Worm (Caenorhabditis elegans) whole organism, late embryonic: Measurements from ENCODE around the gene pqe-1.

Source experiments
- C08G9.2 ChIP-seq: sonication (generic microtip); optimal IDR thresholded peaks from 2 replicates; lab custom pipeline; 2016; ENCODE audit warnings: mild to moderate bottlenecking, missing genetic modification characterization, moderate library complexity, missing compliant biosample characterization
- C38D4.7 ChIP-seq: fragments of 200-800 bp; sonication (Bioruptor generic); optimal IDR thresholded peaks from 2 replicates; lab custom pipeline; 2018; ENCODE audit warnings: mild to moderate bottlenecking, missing genetic modification characterization, moderate library complexity, missing compliant biosample characterization
- F13H6.1 ChIP-seq: sonication (generic microtip); optimal IDR thresholded peaks from 2 replicates; lab custom pipeline; 2016; ENCODE audit warnings: missing genetic modification characterization, missing compliant biosample characterization
- K02D7.2 ChIP-seq: sonication (generic microtip); optimal IDR thresholded peaks from 2 replicates; lab custom pipeline; 2017; ENCODE audit warnings: mild to moderate bottlenecking, missing genetic modification characterization, missing compliant biosample characterization
- T23F11.4 ChIP-seq: fragments of 200-800 bp; sonication (Bioruptor generic); optimal IDR thresholded peaks from 2 replicates; lab custom pipeline; 2018; ENCODE audit warnings: mild to moderate bottlenecking, missing genetic modification characterization, missing compliant biosample characterization
- Y22D7AL.16 ChIP-seq: sonication (generic microtip); optimal IDR thresholded peaks from 2 replicates; lab custom pipeline; 2016; ENCODE audit warnings: missing genetic modification characterization, missing compliant biosample characterization
- ama-1 ChIP-seq: fragments of 150-350 bp; optimal IDR thresholded peaks from 2 replicates; lab custom pipeline; 2014
- ceh-14 ChIP-seq: sonication (generic microtip); optimal IDR thresholded peaks from 2 replicates; lab custom pipeline; 2016; ENCODE audit warnings: missing genotype, missing genetic modification characterization, missing compliant biosample characterization
- ceh-2 ChIP-seq: sonication (generic microtip); optimal IDR thresholded peaks from 2 replicates; lab custom pipeline; 2016; ENCODE audit warnings: missing genotype, missing genetic modification characterization, missing compliant biosample characterization
- ceh-22 ChIP-seq: sonication (generic microtip); optimal IDR thresholded peaks from 2 replicates; lab custom pipeline; 2017; ENCODE audit warnings: missing biosample characterization, missing genetic modification characterization
- ceh-30 ChIP-seq: fragments of 150-350 bp; optimal IDR thresholded peaks from 2 replicates; lab custom pipeline; 2014; ENCODE audit warnings: missing biosample characterization, missing genetic modification characterization
- ceh-31 ChIP-seq: sonication (generic microtip); optimal IDR thresholded peaks from 2 replicates; lab custom pipeline; 2016; ENCODE audit warnings: missing genetic modification characterization, missing compliant biosample characterization
- ceh-45 ChIP-seq: fragments of 200-800 bp; sonication (Bioruptor generic); IDR thresholded peaks from 2 replicates; pipeline ENCODE4 v1.3.6; 2022; ENCODE audit warnings: missing genetic modification reagents, missing genetic modification characterization, missing compliant biosample characterization
- ceh-6 ChIP-seq: fragments of 200-800 bp; sonication (Bioruptor generic); optimal IDR thresholded peaks from 2 replicates; lab custom pipeline; 2018; ENCODE audit warnings: mild to moderate bottlenecking, missing genetic modification characterization, missing compliant biosample characterization
- ceh-9 ChIP-seq: sonication (generic microtip); optimal IDR thresholded peaks from 2 replicates; lab custom pipeline; 2016; ENCODE audit warnings: mild to moderate bottlenecking, missing genetic modification characterization, inconsistent platforms, missing compliant biosample characterization
- che-1 ChIP-seq: sonication (generic microtip); optimal IDR thresholded peaks from 2 replicates; lab custom pipeline; 2016; ENCODE audit warnings: mild to moderate bottlenecking, missing genetic modification characterization, missing compliant biosample characterization
- dmd-4 ChIP-seq: sonication (generic microtip); optimal IDR thresholded peaks from 2 replicates; lab custom pipeline; 2016; ENCODE audit warnings: borderline replicate concordance, missing genetic modification characterization, missing compliant biosample characterization
- dve-1 ChIP-seq: sonication (generic microtip); optimal IDR thresholded peaks from 2 replicates; lab custom pipeline; 2017; ENCODE audit warnings: antibody characterized with exemption, mild to moderate bottlenecking, missing genetic modification characterization, missing compliant biosample characterization
- elt-2 ChIP-seq: sonication (generic microtip); optimal IDR thresholded peaks from 2 replicates; lab custom pipeline; 2016; ENCODE audit warnings: missing genetic modification reagents, missing genetic modification characterization, missing compliant biosample characterization
- elt-4 ChIP-seq: sonication (generic microtip); optimal IDR thresholded peaks from 2 replicates; lab custom pipeline; 2016; ENCODE audit warnings: missing genetic modification characterization, missing compliant biosample characterization
- ets-4 ChIP-seq: sonication (generic microtip); optimal IDR thresholded peaks from 2 replicates; lab custom pipeline; 2016; ENCODE audit warnings: missing genetic modification characterization, missing compliant biosample characterization
- fkh-10 ChIP-seq: fragments of 150-350 bp; optimal IDR thresholded peaks from 2 replicates; lab custom pipeline; 2014; ENCODE audit warnings: missing biosample characterization, missing genetic modification reagents, missing genetic modification characterization
- fkh-6 ChIP-seq: sonication (generic microtip); optimal IDR thresholded peaks from 2 replicates; lab custom pipeline; 2016; ENCODE audit warnings: missing genetic modification characterization, missing compliant biosample characterization
- gmeb-2 ChIP-seq: sonication (generic microtip); optimal IDR thresholded peaks from 2 replicates; lab custom pipeline; 2016; ENCODE audit warnings: missing genetic modification characterization, inconsistent platforms, missing compliant biosample characterization
- hlh-13 ChIP-seq: fragments of 200-800 bp; sonication (Bioruptor generic); optimal IDR thresholded peaks from 2 replicates; lab custom pipeline; 2018; ENCODE audit warnings: mild to moderate bottlenecking, missing genetic modification characterization, missing compliant biosample characterization
- hlh-8 ChIP-seq: sonication (generic microtip); optimal IDR thresholded peaks from 2 replicates; lab custom pipeline; 2016; ENCODE audit warnings: missing genotype, missing genetic modification characterization, missing compliant biosample characterization
- lim-6 ChIP-seq: sonication (generic microtip); optimal IDR thresholded peaks from 2 replicates; lab custom pipeline; 2016; ENCODE audit warnings: missing genetic modification characterization, missing compliant biosample characterization
- madf-2 ChIP-seq: sonication (generic microtip); optimal IDR thresholded peaks from 2 replicates; lab custom pipeline; 2017; ENCODE audit warnings: missing genetic modification characterization, missing compliant biosample characterization
- mec-3 ChIP-seq: sonication (generic microtip); optimal IDR thresholded peaks from 2 replicates; lab custom pipeline; 2016; ENCODE audit warnings: borderline replicate concordance, missing genetic modification characterization, missing compliant biosample characterization
- nfya-1 ChIP-seq: sonication (generic microtip); optimal IDR thresholded peaks from 2 replicates; lab custom pipeline; 2017; ENCODE audit warnings: missing genetic modification characterization, mild to moderate bottlenecking, missing compliant biosample characterization, antibody characterized with exemption, moderate library complexity
- nhr-11 ChIP-seq: fragments of 150-350 bp; optimal IDR thresholded peaks from 2 replicates; lab custom pipeline; 2014; ENCODE audit warnings: missing biosample characterization, missing genetic modification characterization
- nhr-232 ChIP-seq: sonication (generic microtip); optimal IDR thresholded peaks from 2 replicates; lab custom pipeline; 2016; ENCODE audit warnings: missing genetic modification characterization, missing compliant biosample characterization
- npax-4 ChIP-seq: sonication (generic microtip); optimal IDR thresholded peaks from 2 replicates; lab custom pipeline; 2016; ENCODE audit warnings: missing genetic modification characterization, missing compliant biosample characterization
- odd-2 ChIP-seq: sonication (generic microtip); optimal IDR thresholded peaks from 2 replicates; lab custom pipeline; 2017; ENCODE audit warnings: antibody characterized with exemption, mild to moderate bottlenecking, missing genetic modification characterization, missing compliant biosample characterization
- pax-1 ChIP-seq: fragments of 150-350 bp; optimal IDR thresholded peaks from 2 replicates; lab custom pipeline; 2014; ENCODE audit warnings: missing biosample characterization, missing genetic modification characterization
- pha-2 ChIP-seq: sonication (generic microtip); optimal IDR thresholded peaks from 2 replicates; lab custom pipeline; 2017; ENCODE audit warnings: mild to moderate bottlenecking, missing genetic modification characterization, missing compliant biosample characterization
- pha-4 ChIP-seq: fragments of 150-350 bp; optimal IDR thresholded peaks from 2 replicates; lab custom pipeline; 2018; ENCODE audit warnings: missing biosample characterization, missing genetic modification reagents, missing genetic modification characterization
- pqm-1 ChIP-seq: sonication (generic microtip); optimal IDR thresholded peaks from 2 replicates; lab custom pipeline; 2016; ENCODE audit warnings: missing genetic modification characterization, missing compliant biosample characterization
- pros-1 ChIP-seq: fragments of 150-350 bp; optimal IDR thresholded peaks from 2 replicates; lab custom pipeline; 2014; ENCODE audit warnings: missing biosample characterization, missing genetic modification reagents, missing genetic modification characterization
- ref-2 ChIP-seq: sonication (generic microtip); optimal IDR thresholded peaks from 2 replicates; lab custom pipeline; 2016; ENCODE audit warnings: missing genetic modification characterization, missing compliant biosample characterization
- rnt-1 ChIP-seq: sonication (generic microtip); optimal IDR thresholded peaks from 2 replicates; lab custom pipeline; 2016; ENCODE audit warnings: missing genetic modification characterization, missing compliant biosample characterization
- sox-4 ChIP-seq: sonication (generic microtip); optimal IDR thresholded peaks from 2 replicates; lab custom pipeline; 2017; ENCODE audit warnings: mild to moderate bottlenecking, missing genetic modification characterization, inconsistent platforms, missing compliant biosample characterization
- tbx-2 ChIP-seq: sonication (generic microtip); optimal IDR thresholded peaks from 2 replicates; lab custom pipeline; 2016; ENCODE audit warnings: missing genetic modification characterization, missing compliant biosample characterization
- tbx-7 ChIP-seq: sonication (generic microtip); optimal IDR thresholded peaks from 2 replicates; lab custom pipeline; 2016; ENCODE audit warnings: missing genotype, missing genetic modification characterization, missing compliant biosample characterization
- ttx-3 ChIP-seq: sonication (generic microtip); optimal IDR thresholded peaks from 2 replicates; lab custom pipeline; 2016; ENCODE audit warnings: missing genetic modification reagents, missing genetic modification characterization, missing compliant biosample characterization
- unc-3 ChIP-seq, 2 experiments: fragments of 200-800 bp in 1 of 2; sonication (Bioruptor generic) in 1 of 2; sonication (generic microtip) in 1 of 2; conservative IDR thresholded peaks in 1 of 2; optimal IDR thresholded peaks in 1 of 2; 2 replicates each; pipeline versions ENCODE4 v1.3.6 to Lab custom; 2016 to 2022; ENCODE audit warnings: missing compliant biosample characterization in 2 of 2, missing genetic modification characterization in 2 of 2, missing genetic modification reagents in 1 of 2
- unc-42 ChIP-seq: sonication (generic microtip); optimal IDR thresholded peaks from 2 replicates; lab custom pipeline; 2016; ENCODE audit warnings: missing genotype, missing genetic modification characterization, missing compliant biosample characterization
- unc-55 ChIP-seq: sonication (generic microtip); optimal IDR thresholded peaks from 2 replicates; lab custom pipeline; 2017; ENCODE audit warnings: missing biosample characterization, missing genetic modification reagents, missing genetic modification characterization
- unc-86 ChIP-seq: sonication (generic microtip); optimal IDR thresholded peaks from 2 replicates; lab custom pipeline; 2016; ENCODE audit warnings: missing genetic modification characterization, missing compliant biosample characterization
- zip-5 ChIP-seq: sonication (generic microtip); optimal IDR thresholded peaks from 2 replicates; lab custom pipeline; 2016; ENCODE audit warnings: missing genetic modification characterization, missing compliant biosample characterization
- ztf-16 ChIP-seq: sonication (generic microtip); optimal IDR thresholded peaks from 2 replicates; lab custom pipeline; 2017; ENCODE audit warnings: missing genetic modification characterization, missing compliant biosample characterization

pqe-1 gene

DNA sequence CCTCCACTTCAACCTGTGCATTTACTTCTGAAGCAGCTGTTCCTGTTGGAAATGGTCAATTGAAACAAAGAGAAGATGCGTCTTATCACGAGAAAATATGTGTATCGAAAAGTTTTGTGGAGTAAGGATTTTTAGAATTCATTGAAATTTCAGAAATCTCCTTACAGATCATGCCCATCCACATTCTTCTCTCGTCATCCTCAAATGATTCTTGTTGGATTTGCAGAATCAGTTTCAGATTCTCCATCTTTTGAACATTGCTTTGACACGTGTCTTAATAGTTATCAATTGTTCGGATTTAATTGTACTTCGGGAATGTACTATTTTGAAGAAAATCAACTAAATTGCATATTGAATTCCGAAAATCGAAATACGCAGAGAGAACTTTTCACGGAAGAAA lies 7.0 kb upstream of the pqe-1 start:
- TF ChIP-seq unc-86 (tag; lab: Kevin White, UChicago), result no peak
- no peak for TF ChIP-seq npax-4 (tag; lab: Kevin White, UChicago)
- TF ChIP-seq ceh-22, result no peak
- TF ChIP-seq unc-55 (GFP tag; lab: Kevin White, UChicago), result no peak
- TF ChIP-seq nfya-1 (tag; lab: Kevin White, UChicago), result no peak
- no peak for TF ChIP-seq hlh-8 (tag; lab: Kevin White, UChicago)
- TF ChIP-seq elt-4 (tag; lab: Kevin White, UChicago), result no peak
- no peak for TF ChIP-seq dmd-4
- TF ChIP-seq madf-2 (tag; lab: Kevin White, UChicago), result no peak
- TF ChIP-seq Y22D7AL.16, result no peak

DNA sequence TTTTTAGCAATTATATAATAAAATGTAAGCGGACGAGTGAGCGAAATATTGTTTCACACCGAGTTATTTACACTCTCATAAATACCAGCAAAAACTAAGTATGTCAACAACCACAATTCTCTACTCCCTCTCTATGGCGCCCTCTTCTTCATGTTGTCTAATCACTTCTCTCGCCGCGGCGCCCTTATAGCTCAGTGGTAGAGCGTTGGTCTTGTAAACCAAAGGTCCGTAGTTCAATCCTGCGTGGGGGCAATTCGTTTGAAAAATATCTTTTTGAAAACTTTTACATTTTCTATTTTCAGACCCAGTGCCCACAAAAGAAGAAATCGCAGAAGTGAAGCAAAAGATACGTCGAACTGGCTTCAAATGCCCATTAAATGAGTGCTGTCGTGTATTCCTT lies 5.3 kb upstream of the pqe-1 start:
- peak; percentile 38 for TF ChIP-seq ceh-6 (GFP tag; lab: Kevin White, UChicago)
- TF ChIP-seq C08G9.2 (tag; lab: Kevin White, UChicago), result peak; percentile 59
- TF ChIP-seq fkh-10 (GFP tag; lab: Kevin White, UChicago), result no peak
- no peak for TF ChIP-seq ama-1 (lab: Kevin White, UChicago)
- peak; percentile 72 for TF ChIP-seq ztf-16 (tag; lab: Kevin White, UChicago)
- no peak for TF ChIP-seq ceh-30 (tag; lab: Kevin White, UChicago)
- no peak for TF ChIP-seq dmd-4
- TF ChIP-seq nhr-11, result no peak
- TF ChIP-seq Y22D7AL.16, result peak; percentile 51
- peak; percentile 40 for TF ChIP-seq unc-86 (tag; lab: Kevin White, UChicago)
- TF ChIP-seq odd-2, result no peak
- TF ChIP-seq zip-5 (tag; lab: Kevin White, UChicago), result no peak
- TF ChIP-seq F13H6.1, result peak; percentile 35
- TF ChIP-seq pax-1 (tag; lab: Kevin White, UChicago), result no peak
- peak; percentile 53 for TF ChIP-seq ceh-9
- TF ChIP-seq elt-2 (tag; lab: Kevin White, UChicago), result peak; percentile 50
- no peak for TF ChIP-seq pros-1 (tag; lab: Kevin White, UChicago)
- TF ChIP-seq ref-2, result peak; percentile 49
- no peak for TF ChIP-seq mec-3
- TF ChIP-seq hlh-13 (GFP tag; lab: Kevin White, UChicago), result peak; percentile 70
- peak; percentile 59 for TF ChIP-seq dve-1 (tag; lab: Kevin White, UChicago)
- TF ChIP-seq ceh-22, result no peak
- no peak for TF ChIP-seq elt-4 (tag; lab: Kevin White, UChicago)
- peak; percentile 44 for TF ChIP-seq npax-4 (tag; lab: Kevin White, UChicago)
- peak; percentile 76 for TF ChIP-seq K02D7.2 (tag; lab: Kevin White, UChicago)
- TF ChIP-seq nhr-232 (tag; lab: Kevin White, UChicago), result peak; percentile 59
- TF ChIP-seq lim-6, result no peak
- TF ChIP-seq fkh-6, result peak; percentile 64
- peak; percentile 73 for TF ChIP-seq ets-4 (tag; lab: Kevin White, UChicago)
- TF ChIP-seq rnt-1, result peak; percentile 44
- TF ChIP-seq tbx-2 (tag; lab: Kevin White, UChicago), result peak; percentile 52
- peak; percentile 66 for TF ChIP-seq gmeb-2 (tag; lab: Kevin White, UChicago)
- TF ChIP-seq pqm-1 (tag; lab: Kevin White, UChicago), result peak; percentile 75
- TF ChIP-seq che-1 (tag; lab: Kevin White, UChicago), result peak; percentile 73
- peak; percentile 18 for TF ChIP-seq unc-42
- TF ChIP-seq ceh-2 (tag; lab: Kevin White, UChicago), result peak; percentile 46
- peak; percentile 90 for TF ChIP-seq ceh-14 (tag; lab: Kevin White, UChicago)
- TF ChIP-seq C38D4.7 (GFP tag; lab: Kevin White, UChicago), result peak; percentile 59
- TF ChIP-seq unc-55 (GFP tag; lab: Kevin White, UChicago), result no peak
- TF ChIP-seq ttx-3, result peak; percentile 61
- TF ChIP-seq pha-2 (tag; lab: Kevin White, UChicago), result peak; percentile 14
- TF ChIP-seq ceh-31 (tag; lab: Kevin White, UChicago), result peak; percentile 34
- TF ChIP-seq ceh-45, result peak; percentile 85
- TF ChIP-seq pha-4 (tag; lab: Kevin White, UChicago), result no peak
- TF ChIP-seq tbx-7 (tag; lab: Kevin White, UChicago), result no peak
- TF ChIP-seq unc-3 (GFP tag; conservative IDR thresholded peaks at IDR 0.05; lab: Robert Waterston, UW), result peak; percentile 71
- peak; percentile 37 for TF ChIP-seq unc-3 (tag; optimal IDR thresholded peaks at IDR 0.05; lab: Kevin White, UChicago)
- TF ChIP-seq T23F11.4 (GFP tag; lab: Kevin White, UChicago), result peak; percentile 56
- peak; percentile 79 for TF ChIP-seq sox-4 (tag; lab: Kevin White, UChicago)
